Worm (Caenorhabditis elegans) whole organism, mixed stage, embryonic: ENCODE data around the gene K09D9.3.

ENCODE experiments used
- bed-3 ChIP-seq: fragments of 200-800 bp; sonication (Bioruptor generic); optimal IDR thresholded peaks from 3 replicates; lab custom pipeline; 2018; ENCODE audit warnings: mild to moderate bottlenecking, missing genetic modification characterization, moderate library complexity, missing compliant biosample characterization
- blmp-1 ChIP-seq: fragments of 150-350 bp; optimal IDR thresholded peaks from 2 replicates; lab custom pipeline; 2014; ENCODE audit warnings: missing biosample characterization, missing genetic modification characterization
- ceh-39 ChIP-seq: fragments of 150-350 bp; optimal IDR thresholded peaks from 2 replicates; lab custom pipeline; 2014; ENCODE audit warnings: missing biosample characterization, missing genetic modification characterization
- ceh-43 ChIP-seq: fragments of 200-800 bp; sonication (Bioruptor generic); optimal IDR thresholded peaks from 2 replicates; lab custom pipeline; 2018; ENCODE audit warnings: mild to moderate bottlenecking, missing genetic modification characterization, moderate library complexity, missing compliant biosample characterization
- ceh-83 ChIP-seq: fragments of 200-800 bp; sonication (Bioruptor generic); optimal IDR thresholded peaks from 2 replicates; lab custom pipeline; 2018; ENCODE audit warnings: mild to moderate bottlenecking, missing genetic modification characterization, missing compliant biosample characterization
- ces-1 ChIP-seq: fragments of 150-350 bp; optimal IDR thresholded peaks from 2 replicates; lab custom pipeline; 2014; ENCODE audit warnings: missing biosample characterization, missing genetic modification reagents, missing genetic modification characterization
- cnd-1 ChIP-seq: fragments of 200-800 bp; sonication (Bioruptor generic); optimal IDR thresholded peaks from 2 replicates; lab custom pipeline; 2018; ENCODE audit warnings: mild to moderate bottlenecking, missing genetic modification characterization, missing compliant biosample characterization
- flh-1 ChIP-seq: fragments of 200-800 bp; sonication (Bioruptor generic); optimal IDR thresholded peaks from 2 replicates; lab custom pipeline; 2018; ENCODE audit warnings: mild to moderate bottlenecking, missing genetic modification characterization, moderate library complexity, missing compliant biosample characterization
- ham-2 ChIP-seq: fragments of 200-800 bp; sonication (Bioruptor generic); optimal IDR thresholded peaks from 2 replicates; lab custom pipeline; 2018; ENCODE audit warnings: mild to moderate bottlenecking, missing genetic modification characterization, missing compliant biosample characterization
- hlh-1 ChIP-seq: fragments of 150-350 bp; optimal IDR thresholded peaks from 2 replicates; lab custom pipeline; 2014; ENCODE audit warnings: missing biosample characterization, missing genetic modification reagents, missing genetic modification characterization
- lin-13 ChIP-seq: fragments of 150-350 bp; optimal IDR thresholded peaks from 2 replicates; lab custom pipeline; 2014; ENCODE audit warnings: missing biosample characterization, missing genetic modification characterization
- mab-5 ChIP-seq: fragments of 150-350 bp; optimal IDR thresholded peaks from 2 replicates; lab custom pipeline; 2014; ENCODE audit warnings: missing biosample characterization, missing genetic modification characterization
- mls-2 ChIP-seq: sonication (generic microtip); optimal IDR thresholded peaks from 2 replicates; lab custom pipeline; 2016; ENCODE audit warnings: mild to moderate bottlenecking, missing genetic modification characterization, moderate library complexity, missing compliant biosample characterization
- nhr-12 ChIP-seq: fragments of 150-350 bp; optimal IDR thresholded peaks from 2 replicates; lab custom pipeline; 2014; ENCODE audit warnings: missing biosample characterization, missing genetic modification characterization
- nhr-2 ChIP-seq: fragments of 150-350 bp; optimal IDR thresholded peaks from 2 replicates; lab custom pipeline; 2014; ENCODE audit warnings: missing biosample characterization, missing genetic modification characterization
- nhr-237 ChIP-seq: fragments of 150-350 bp; optimal IDR thresholded peaks from 2 replicates; lab custom pipeline; 2014; ENCODE audit warnings: missing biosample characterization, missing genetic modification characterization
- nhr-28 ChIP-seq: fragments of 150-350 bp; optimal IDR thresholded peaks from 2 replicates; lab custom pipeline; 2014; ENCODE audit warnings: missing biosample characterization, missing genetic modification characterization
- nhr-76 ChIP-seq: sonication (generic microtip); optimal IDR thresholded peaks from 2 replicates; lab custom pipeline; 2017; ENCODE audit warnings: missing biosample characterization, missing genetic modification characterization
- pha-4 ChIP-seq: fragments of 150-350 bp; optimal IDR thresholded peaks from 2 replicates; lab custom pipeline; 2018; ENCODE audit warnings: missing biosample characterization, missing genetic modification reagents, missing genetic modification characterization
- sem-2 ChIP-seq: fragments of 200-800 bp; sonication (Bioruptor generic); optimal IDR thresholded peaks from 2 replicates; lab custom pipeline; 2018; ENCODE audit warnings: mild to moderate bottlenecking, missing genetic modification characterization, missing compliant biosample characterization
- snpc-4 ChIP-seq: fragments of 150-350 bp; optimal IDR thresholded peaks from 2 replicates; lab custom pipeline; 2014; ENCODE audit warnings: missing biosample characterization, missing genetic modification characterization
- sptf-1 ChIP-seq: sonication (generic microtip); optimal IDR thresholded peaks from 2 replicates; lab custom pipeline; 2017; ENCODE audit warnings: mild to moderate bottlenecking, missing genetic modification characterization, moderate library complexity, missing compliant biosample characterization
- tbx-8 ChIP-seq: fragments of 200-800 bp; sonication (Bioruptor generic); optimal IDR thresholded peaks from 2 replicates; lab custom pipeline; 2018; ENCODE audit warnings: mild to moderate bottlenecking, missing genetic modification characterization, moderate library complexity, missing compliant biosample characterization
- unc-120 ChIP-seq: sonication (generic microtip); optimal IDR thresholded peaks from 2 replicates; lab custom pipeline; 2017; ENCODE audit warnings: missing genetic modification characterization, missing compliant biosample characterization; ENCODE audit not compliant: poor library complexity, severe bottlenecking
- unc-39 ChIP-seq: fragments of 150-350 bp; optimal IDR thresholded peaks from 2 replicates; lab custom pipeline; 2014; ENCODE audit warnings: missing biosample characterization, missing genetic modification characterization
- unc-62 ChIP-seq: fragments of 150-350 bp; optimal IDR thresholded peaks from 2 replicates; lab custom pipeline; 2014; ENCODE audit warnings: missing biosample characterization, missing genetic modification reagents, missing genetic modification characterization
- zip-8 ChIP-seq: fragments of 150-350 bp; optimal IDR thresholded peaks from 2 replicates; lab custom pipeline; 2014; ENCODE audit warnings: missing biosample characterization, missing genetic modification characterization
- ztf-11 ChIP-seq: fragments of 150-350 bp; optimal IDR thresholded peaks from 2 replicates; lab custom pipeline; 2014; ENCODE audit warnings: missing biosample characterization, missing genetic modification characterization

The K09D9.3 gene

DNA sequence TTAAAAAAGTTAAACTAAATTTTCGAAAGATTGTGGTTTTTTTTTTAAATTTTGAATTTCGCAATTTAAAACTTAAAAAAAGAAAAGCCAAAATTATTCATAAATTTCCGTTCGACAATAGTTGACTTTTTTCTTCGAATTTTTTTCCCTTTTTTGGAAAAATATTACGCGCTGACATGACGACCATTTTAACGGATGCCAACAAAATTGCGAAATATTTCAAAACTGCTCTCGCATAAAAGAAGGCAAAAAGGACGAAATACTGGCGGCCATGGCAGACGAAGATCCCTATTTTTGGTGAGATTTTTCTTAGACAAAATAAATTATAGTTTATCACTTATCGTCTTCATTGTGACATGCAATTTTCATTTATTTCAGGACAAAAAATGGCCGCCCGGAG, 19.3 kb downstream of the K09D9.3 start:
- TF ChIP-seq sptf-1 (tag; lab: Kevin White, UChicago): no peak
- TF ChIP-seq ham-2 (GFP tag; lab: Kevin White, UChicago): no peak
- TF ChIP-seq pha-4 (tag; lab: Kevin White, UChicago): no peak
- TF ChIP-seq nhr-2: no peak
- TF ChIP-seq nhr-28 (tag; lab: Kevin White, UChicago): no peak
- no peak for TF ChIP-seq mab-5 (tag; lab: Kevin White, UChicago)

DNA sequence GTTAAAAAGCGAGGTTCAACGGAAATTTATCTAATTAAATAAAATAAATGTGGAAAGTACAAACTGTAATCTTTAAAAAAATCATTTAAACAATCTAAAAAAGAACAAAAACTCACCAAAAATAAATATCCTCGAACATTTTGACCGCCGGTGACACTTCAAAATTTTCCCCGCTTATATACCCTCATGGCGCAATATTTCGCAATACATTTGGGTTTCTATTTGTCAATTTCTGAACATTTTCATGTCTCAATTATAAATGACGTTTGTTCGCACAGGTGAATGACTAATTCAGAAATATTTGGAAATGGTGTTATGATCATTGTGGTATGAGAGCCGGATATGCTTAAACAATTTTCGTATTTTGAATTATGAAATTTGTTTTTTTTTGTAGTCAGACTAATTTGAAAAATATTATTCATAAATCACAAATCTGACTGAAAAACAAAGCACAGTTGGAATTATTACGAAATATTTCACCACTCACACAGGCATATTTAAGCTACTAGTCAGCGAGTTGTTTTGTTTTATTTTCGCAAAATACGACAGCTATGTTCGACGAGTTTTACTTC, 22.7 kb downstream of the K09D9.3 start, which contains the start of the genes C49G7.10 and irg-2:
TSS of gene C49G7.10 (minus strand) at position 169 of the 572 bp plus-strand sequence.
TSS of gene irg-2 (plus strand) at position 329 of the 572 bp plus-strand sequence.
- TF ChIP-seq ceh-83 (GFP tag; lab: Kevin White, UChicago) (no peak), nhr-2 (no peak), pha-4 (tag; lab: Kevin White, UChicago) (no peak), nhr-76 (tag; lab: Kevin White, UChicago) (no peak), unc-39 (tag; lab: Kevin White, UChicago) (no peak), mls-2 (tag; lab: Kevin White, UChicago) (no peak), snpc-4 (no peak), zip-8 (tag; lab: Kevin White, UChicago) (no peak)
- TF ChIP-seq, all 35 proteins: peak for 0

DNA sequence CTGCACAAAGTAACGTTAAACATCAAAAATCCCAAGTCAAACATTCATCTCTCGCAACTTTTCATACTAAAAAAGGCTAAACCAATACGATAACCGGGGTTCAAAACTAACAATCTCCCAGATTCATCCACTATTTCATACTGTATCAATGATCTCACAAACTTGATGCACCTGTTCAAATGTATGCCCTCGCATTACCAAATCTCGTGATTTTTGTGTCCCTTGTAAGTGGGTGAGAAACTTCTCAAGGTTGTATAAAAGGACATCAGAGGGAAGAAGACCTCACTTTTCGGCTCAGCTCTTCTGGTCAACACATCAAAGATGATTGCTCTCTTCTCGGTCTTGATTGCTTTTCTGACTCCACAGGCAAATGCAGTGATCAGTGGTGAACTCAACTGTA, 24.3 kb downstream of the K09D9.3 start, which contains the start of gene phat-3:
TSS of gene phat-3 (plus strand) at position 301 of the 400 bp plus-strand sequence.
- TF ChIP-seq ztf-11 (tag; lab: Kevin White, UChicago) (no peak), unc-39 (tag; lab: Kevin White, UChicago) (no peak), bed-3 (no peak), tbx-8 (GFP tag; lab: Kevin White, UChicago) (no peak), nhr-76 (tag; lab: Kevin White, UChicago) (no peak), nhr-28 (tag; lab: Kevin White, UChicago) (no peak), hlh-1 (tag; lab: Kevin White, UChicago) (no peak), lin-13 (tag; lab: Kevin White, UChicago) (no peak)
- TF ChIP-seq, all 35 proteins: peak for 0

DNA sequence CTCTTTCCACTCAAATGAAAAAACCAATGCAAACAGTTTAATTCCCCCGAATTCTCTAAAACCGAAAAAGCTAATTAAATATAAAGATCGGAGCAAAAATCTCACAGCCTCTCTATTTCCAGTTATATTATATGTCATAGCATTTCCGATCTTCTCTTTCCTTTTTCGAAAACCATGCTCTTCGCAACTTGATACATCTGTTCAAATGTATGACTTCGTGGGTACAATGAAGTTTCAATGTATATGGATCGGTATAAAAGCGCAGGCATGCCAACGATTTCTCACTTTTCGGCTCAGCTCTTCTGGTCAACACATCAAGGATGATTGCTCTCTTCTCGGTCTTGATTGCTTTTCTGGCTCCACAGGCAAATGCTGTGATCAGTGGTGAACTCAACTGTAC, 26.8 kb downstream of the K09D9.3 start, which contains the start of gene phat-7:
TSS of gene phat-7 (plus strand) at position 301 of the 400 bp plus-strand sequence.
- TF ChIP-seq unc-120 (tag; lab: Kevin White, UChicago) (no peak), ztf-11 (tag; lab: Kevin White, UChicago) (no peak), nhr-2 (no peak), lin-13 (tag; lab: Kevin White, UChicago) (no peak)

DNA sequence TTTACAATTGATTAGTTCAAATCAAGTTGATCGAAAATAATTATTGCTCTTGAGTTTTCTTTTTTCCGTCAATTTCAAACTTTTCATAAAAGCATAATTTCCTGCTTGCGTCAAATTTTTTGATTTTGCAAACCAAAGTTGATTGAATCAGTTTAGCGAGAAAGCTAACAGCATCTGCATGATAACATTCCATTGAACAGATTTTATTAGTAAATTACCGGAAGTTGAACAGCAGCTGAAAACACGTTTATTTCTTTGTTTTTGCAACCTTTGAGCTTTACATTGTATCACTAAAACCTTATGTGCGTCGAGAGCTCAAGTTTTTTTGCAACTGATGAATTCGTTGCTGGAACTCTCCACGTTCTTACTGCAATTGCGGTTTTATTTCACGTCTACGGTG, 28.3 kb downstream of the K09D9.3 start, which contains the start of gene srh-169:
TSS of gene srh-169 (plus strand) at position 301 of the 400 bp plus-strand sequence.
- no peak for TF ChIP-seq ceh-83 (GFP tag; lab: Kevin White, UChicago)
- no peak for TF ChIP-seq ceh-39
- no peak for TF ChIP-seq ztf-11 (tag; lab: Kevin White, UChicago)
- no peak for TF ChIP-seq lin-13 (tag; lab: Kevin White, UChicago)
- no peak for TF ChIP-seq flh-1 (GFP tag; lab: Kevin White, UChicago)
- no peak for TF ChIP-seq nhr-28 (tag; lab: Kevin White, UChicago)
- no peak for TF ChIP-seq unc-120 (tag; lab: Kevin White, UChicago)
- no peak for TF ChIP-seq snpc-4
- TF ChIP-seq cnd-1 (tag; lab: Kevin White, UChicago): no peak
- TF ChIP-seq ceh-43 (GFP tag; lab: Kevin White, UChicago): no peak
- TF ChIP-seq unc-62 (GFP tag; lab: Kevin White, UChicago): no peak
- no peak for TF ChIP-seq ham-2 (GFP tag; lab: Kevin White, UChicago)
- TF ChIP-seq ces-1 (GFP tag; lab: Kevin White, UChicago): no peak

DNA sequence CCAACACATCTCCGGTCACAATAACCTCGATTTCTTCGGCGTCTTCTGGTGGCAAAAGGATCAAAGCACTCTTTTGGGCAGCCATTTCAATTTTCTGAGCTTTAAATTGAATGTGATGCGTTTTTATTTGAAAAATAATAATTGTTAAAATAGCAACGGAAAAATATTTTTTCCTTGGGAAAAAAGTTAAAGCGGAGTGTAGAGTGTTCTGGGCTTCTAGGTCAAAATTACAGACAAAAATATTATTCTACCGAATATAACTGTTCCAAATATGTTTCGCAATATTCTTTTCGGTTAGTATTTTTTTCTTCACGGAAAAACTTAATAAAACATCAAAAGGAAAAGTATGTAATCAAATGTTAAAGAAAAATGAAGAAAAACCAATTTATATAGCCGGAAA, 35.7 kb downstream of the K09D9.3 start, which contains the start of gene djr-1.2:
TSS of gene djr-1.2 (minus strand) at position 101 of the 400 bp plus-strand sequence.
- no peak for TF ChIP-seq nhr-12 (tag; lab: Kevin White, UChicago)
- TF ChIP-seq snpc-4: no peak
- TF ChIP-seq ztf-11 (tag; lab: Kevin White, UChicago): no peak
- TF ChIP-seq sem-2 (GFP tag; lab: Kevin White, UChicago): no peak
- no peak for TF ChIP-seq ceh-43 (GFP tag; lab: Kevin White, UChicago)
- TF ChIP-seq nhr-237 (tag; lab: Kevin White, UChicago): no peak
- no peak for TF ChIP-seq nhr-2
- no peak for TF ChIP-seq sptf-1 (tag; lab: Kevin White, UChicago)
- TF ChIP-seq blmp-1 (tag; lab: Kevin White, UChicago): no peak
- TF ChIP-seq unc-120 (tag; lab: Kevin White, UChicago): no peak
